Fruit fly (Drosophila melanogaster) whole organism, pupa: Measurements from ENCODE around the gene CG7653.

ENCODE experiments used
- CG12605 ChIP-seq: fragments of 200-800 bp; sonication (Bioruptor generic); IDR thresholded peaks from 2 replicates; pipeline ENCODE4 v1.3.6; 2022; ENCODE audit warnings: missing biosample characterization, missing genetic modification characterization
- CG14655 ChIP-seq: fragments of 200-800 bp; sonication (Bioruptor generic); optimal IDR thresholded peaks from 3 replicates; lab custom pipeline; 2017; ENCODE audit warnings: mild to moderate bottlenecking, missing biosample characterization, missing genetic modification reagents, missing genetic modification characterization
- CG15710 ChIP-seq: fragments of 200-800 bp; sonication (Bioruptor generic); optimal IDR thresholded peaks from 2 replicates; lab custom pipeline; 2018; ENCODE audit warnings: missing biosample characterization, mild to moderate bottlenecking, missing genetic modification characterization, moderate library complexity
- CG17806 ChIP-seq: fragments of 200-800 bp; sonication (Bioruptor generic); optimal IDR thresholded peaks from 2 replicates; lab custom pipeline; 2018; ENCODE audit warnings: missing biosample characterization, mild to moderate bottlenecking, missing genetic modification characterization, moderate library complexity
- CG32121 ChIP-seq: fragments of 200-800 bp; sonication (Bioruptor generic); IDR thresholded peaks from 2 replicates; pipeline ENCODE4 v1.3.6; 2022; ENCODE audit warnings: missing biosample characterization, missing genetic modification characterization
- CG34367 ChIP-seq: fragments of 200-800 bp; sonication (Bioruptor generic); optimal IDR thresholded peaks from 2 replicates; lab custom pipeline; 2018; ENCODE audit warnings: missing biosample characterization, mild to moderate bottlenecking, missing genetic modification characterization
- D1 ChIP-seq: fragments of 200-800 bp; sonication (Bioruptor generic); optimal IDR thresholded peaks from 2 replicates; lab custom pipeline; 2018; ENCODE audit warnings: missing biosample characterization, mild to moderate bottlenecking, missing genetic modification characterization, moderate library complexity
- EcR ChIP-seq: fragments of 200-800 bp; sonication (Bioruptor generic); optimal IDR thresholded peaks from 3 replicates; lab custom pipeline; 2019; ENCODE audit warnings: missing biosample characterization, missing genetic modification characterization, mild to moderate bottlenecking, moderate library complexity, missing genetic modification reagents
- Pif1B ChIP-seq: fragments of 200-800 bp; sonication (Bioruptor generic); optimal IDR thresholded peaks from 3 replicates; lab custom pipeline; 2016; ENCODE audit warnings: missing biosample characterization, missing genetic modification characterization
- Snoo ChIP-seq: fragments of 200-800 bp; sonication (Bioruptor generic); optimal IDR thresholded peaks from 3 replicates; lab custom pipeline; 2017; ENCODE audit warnings: missing biosample characterization, mild to moderate bottlenecking, missing genetic modification characterization, inconsistent platforms
- gl ChIP-seq: fragments of 200-800 bp; sonication (Bioruptor generic); optimal IDR thresholded peaks from 2 replicates; lab custom pipeline; 2018; ENCODE audit warnings: missing biosample characterization, mild to moderate bottlenecking, missing genetic modification characterization
- rn ChIP-seq: fragments of 200-800 bp; sonication (Bioruptor generic); IDR thresholded peaks from 2 replicates; pipeline ENCODE4 v1.3.6; 2022; ENCODE audit warnings: missing biosample characterization, missing genetic modification characterization

dm6 chr2L:15835558-15835957, 44.4 kb downstream of the CG7653 start, which contains the start of gene CG18518:
- TF ChIP-seq CG15710 (tag; lab: Kevin White, UChicago): no peak
- TF ChIP-seq CG12605 (GFP tag; lab: Robert Waterston, UW): no peak
- no peak for TF ChIP-seq CG32121
- TF ChIP-seq rn: no peak
- TF ChIP-seq EcR (GFP tag; lab: Kevin White, UChicago): no peak
- TF ChIP-seq D1 (tag; lab: Kevin White, UChicago): no peak
- no peak for TF ChIP-seq CG17806 (tag; lab: Kevin White, UChicago)
- TF ChIP-seq CG34367 (tag; lab: Kevin White, UChicago): no peak
- no peak for TF ChIP-seq gl (tag; lab: Kevin White, UChicago)
- TF ChIP-seq Snoo (tag; lab: Kevin White, UChicago): no peak
- TF ChIP-seq CG14655 (GFP tag; lab: Kevin White, UChicago): no peak
- no peak for TF ChIP-seq Pif1B (GFP tag; lab: Kevin White, UChicago)
